Fruit fly (Drosophila melanogaster): Measurements from ENCODE around the gene dgt6.

DNA sequence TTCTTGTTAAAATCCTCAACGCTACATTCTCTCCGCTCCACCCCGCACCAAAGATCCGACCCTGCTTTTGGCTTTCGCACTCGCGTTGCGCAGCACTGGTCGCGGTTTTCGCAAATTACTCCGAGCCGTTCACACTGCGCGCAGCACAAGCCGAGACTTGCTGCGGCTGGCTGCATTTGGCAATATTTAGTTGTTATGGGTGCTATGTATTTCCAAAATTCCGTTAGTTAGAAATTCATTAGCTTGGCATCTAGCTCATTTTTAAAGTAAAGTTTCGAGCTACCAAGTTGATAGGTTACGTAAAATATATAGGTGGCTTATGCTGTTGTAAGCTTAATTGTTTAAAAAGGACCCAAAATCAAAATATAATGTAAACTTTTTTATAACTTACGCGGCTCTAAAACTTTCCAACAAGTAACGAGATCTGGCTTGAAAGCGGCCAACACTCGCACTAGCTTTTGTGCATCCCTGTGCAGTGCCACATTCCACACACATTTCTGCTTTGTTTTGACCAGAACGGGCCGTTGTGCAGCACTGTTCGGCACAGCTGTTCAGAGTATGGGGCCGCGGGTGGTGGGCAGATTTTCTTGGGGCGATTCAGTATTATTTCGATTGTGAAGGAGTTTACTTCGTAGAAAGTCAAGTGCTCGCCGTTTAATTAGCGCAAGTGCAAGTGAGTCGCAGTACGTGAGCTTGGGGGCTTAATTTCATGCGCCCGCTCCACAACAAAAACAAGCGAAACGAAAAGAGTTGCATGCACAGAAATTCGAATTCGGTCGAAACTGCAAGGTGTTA lies 7.8 kb downstream of the dgt6 start, which contains the start of the genes yem and Ctl2:
- TF ChIP-seq bab1 (GFP tag; optimal IDR thresholded peaks at IDR 0.05) (peak; percentile 77), tj (GFP tag; optimal IDR thresholded peaks at IDR 0.05) (peak; percentile 95), CG14711 (tag; optimal IDR thresholded peaks at IDR 0.05) (peak; percentile 30), Mnt (GFP tag; optimal IDR thresholded peaks at IDR 0.05) (peak; percentile 84), cnc (optimal IDR thresholded peaks at IDR 0.05) (no peak), CG33017 (tag; optimal IDR thresholded peaks at IDR 0.05) (peak; percentile 45), ovo (GFP tag; optimal IDR thresholded peaks at IDR 0.05) (peak; percentile 68), kay (GFP tag; ENCODE audit: borderline replicate concordance) (no peak), Crg-1 (GFP tag; optimal IDR thresholded peaks at IDR 0.05) (peak; percentile 75), CG7045 (GFP tag; optimal IDR thresholded peaks at IDR 0.05) (peak; percentile 71)

Measured in whole organism, adult.